Fruit fly (Drosophila melanogaster) whole organism, wandering third instar larva: ENCODE measurements around the gene Hs2st.

ENCODE experiments used
- CG9705 ChIP-seq: fragments of 200-800 bp; sonication (Bioruptor generic); optimal IDR thresholded peaks from 2 replicates; lab custom pipeline; 2018; ENCODE audit warnings: missing biosample characterization, mild to moderate bottlenecking, missing genetic modification characterization
- GATAd ChIP-seq: sonication (Bioruptor generic); optimal IDR thresholded peaks from 2 replicates; lab custom pipeline; 2016; ENCODE audit warnings: missing biosample characterization, missing genetic modification characterization
- Hr78 ChIP-seq: fragments of >200 bp; optimal IDR thresholded peaks from 2 replicates; lab custom pipeline; 2017; ENCODE audit warnings: missing biosample characterization, missing genetic modification characterization
- Myc ChIP-seq: fragments of >200 bp; optimal IDR thresholded peaks from 2 replicates; lab custom pipeline; 2017
- N ChIP-seq: fragments of >200 bp; optimal IDR thresholded peaks from 2 replicates; lab custom pipeline; 2018; ENCODE audit warnings: missing biosample characterization, missing external identifiers, missing genetic modification characterization
- OdsH ChIP-seq: fragments of 200-800 bp; sonication (Bioruptor generic); optimal IDR thresholded peaks from 2 replicates; lab custom pipeline; 2016; ENCODE audit warnings: missing biosample characterization, mild to moderate bottlenecking, missing genetic modification characterization
- Vsx2 ChIP-seq: fragments of 200-300, 225-300 bp; sonication (Bioruptor generic); optimal IDR thresholded peaks from 2 replicates; lab custom pipeline; 2018; ENCODE audit warnings: missing biosample characterization, missing genetic modification characterization; ENCODE audit not compliant: partially characterized antibody
- brk ChIP-seq: fragments of 200-800 bp; sonication (Bioruptor generic); optimal IDR thresholded peaks from 2 replicates; lab custom pipeline; 2016; ENCODE audit warnings: missing biosample characterization, mild to moderate bottlenecking, missing genetic modification characterization
- h ChIP-seq: fragments of 200-800 bp; sonication (Bioruptor generic); optimal IDR thresholded peaks from 3 replicates; lab custom pipeline; 2016; ENCODE audit warnings: missing biosample characterization, mild to moderate bottlenecking, missing genetic modification characterization
- lola ChIP-seq: fragments of >200 bp; optimal IDR thresholded peaks from 2 replicates; lab custom pipeline; 2017; ENCODE audit warnings: missing biosample characterization, missing genetic modification characterization
- pan ChIP-seq: fragments of >200 bp; optimal IDR thresholded peaks from 2 replicates; lab custom pipeline; 2017
- psq ChIP-seq: fragments of 200-800 bp; sonication (Bioruptor generic); optimal IDR thresholded peaks from 3 replicates; lab custom pipeline; 2017; ENCODE audit warnings: missing biosample characterization, mild to moderate bottlenecking, missing genetic modification characterization, moderate library complexity
- tai ChIP-seq: sonication (Bioruptor generic); optimal IDR thresholded peaks from 2 replicates; lab custom pipeline; 2016; ENCODE audit warnings: missing biosample characterization, missing genetic modification characterization

DNA sequence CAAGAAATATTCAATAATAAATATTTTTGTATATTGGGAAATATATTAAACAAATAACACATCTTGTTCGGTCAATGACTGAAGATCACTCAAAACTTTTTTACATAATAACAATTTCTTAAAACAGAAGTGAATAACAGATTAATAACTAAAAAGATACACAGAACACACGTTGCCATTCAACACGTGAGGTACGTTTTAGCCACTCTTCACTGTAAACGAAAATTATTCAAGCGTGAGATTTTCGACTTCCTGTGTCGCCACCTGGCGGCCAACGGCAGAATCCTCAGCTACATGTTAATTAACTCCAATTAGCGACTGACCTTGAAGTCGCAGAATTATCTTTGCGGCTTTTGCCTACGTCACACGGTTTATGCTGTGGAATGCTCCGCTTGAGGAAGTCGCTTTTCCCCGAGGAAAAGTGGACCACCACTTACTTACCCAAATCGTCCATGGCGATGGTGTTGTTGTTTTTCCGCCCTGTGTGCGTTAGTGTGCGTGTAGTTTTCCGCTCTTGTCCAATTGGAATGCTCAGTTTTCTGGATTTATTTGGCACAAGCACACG, 18.7 kb downstream of the Hs2st start:
- TF ChIP-seq brk (GFP tag; lab: Kevin White, UChicago), result peak; percentile 70
- TF ChIP-seq Hr78 (GFP tag; lab: Kevin White, UChicago), result no peak
- no peak for TF ChIP-seq N (GFP tag; lab: Kevin White, UChicago)
- no peak for TF ChIP-seq tai (GFP tag; lab: Kevin White, UChicago)
- peak; percentile 44 for TF ChIP-seq h (GFP tag; lab: Kevin White, UChicago)
- no peak for TF ChIP-seq pan
- TF ChIP-seq OdsH, result peak; percentile 58
- TF ChIP-seq Myc (lab: Kevin White, UChicago), result no peak
- TF ChIP-seq Vsx2, result peak; percentile 81
- no peak for TF ChIP-seq CG9705 (GFP tag; lab: Kevin White, UChicago)
- TF ChIP-seq GATAd, result no peak
- peak; percentile 53 for TF ChIP-seq psq
- TF ChIP-seq lola, result no peak
